Worm (Caenorhabditis elegans) whole organism, L4 larva: ENCODE results near the gene srbc-19.

ENCODE experiments used
- T20F7.1 ChIP-seq: fragments of 200-800 bp; sonication (Bioruptor generic); optimal IDR thresholded peaks from 2 replicates; lab custom pipeline; 2018; ENCODE audit warnings: mild to moderate bottlenecking, missing genetic modification characterization, missing compliant biosample characterization
- ceh-32 ChIP-seq: sonication (generic microtip); optimal IDR thresholded peaks from 2 replicates; lab custom pipeline; 2016; ENCODE audit warnings: mild to moderate bottlenecking, missing genetic modification characterization, missing compliant biosample characterization; ENCODE audit not compliant: poor library complexity
- fkh-10 ChIP-seq: fragments of 150-350 bp; optimal IDR thresholded peaks from 2 replicates; lab custom pipeline; 2014; ENCODE audit warnings: missing biosample characterization, missing genetic modification reagents, missing genetic modification characterization
- nhr-11 ChIP-seq: fragments of 150-350 bp; optimal IDR thresholded peaks from 2 replicates; lab custom pipeline; 2014; ENCODE audit warnings: missing biosample characterization, missing genetic modification characterization
- unc-62 ChIP-seq, 3 experiments: fragments of 150-350 bp in 1 of 3; sonication (generic microtip); optimal IDR thresholded peaks in 2 of 3; peaks in 1 of 3; 1 replicate in 1 of 3; 2 replicates in 2 of 3; lab custom pipeline; 2014 to 2017; ENCODE audit warnings: missing biosample characterization in 3 of 3, missing genetic modification characterization in 3 of 3, missing genetic modification reagents in 3 of 3, missing genotype in 1 of 3

DNA sequence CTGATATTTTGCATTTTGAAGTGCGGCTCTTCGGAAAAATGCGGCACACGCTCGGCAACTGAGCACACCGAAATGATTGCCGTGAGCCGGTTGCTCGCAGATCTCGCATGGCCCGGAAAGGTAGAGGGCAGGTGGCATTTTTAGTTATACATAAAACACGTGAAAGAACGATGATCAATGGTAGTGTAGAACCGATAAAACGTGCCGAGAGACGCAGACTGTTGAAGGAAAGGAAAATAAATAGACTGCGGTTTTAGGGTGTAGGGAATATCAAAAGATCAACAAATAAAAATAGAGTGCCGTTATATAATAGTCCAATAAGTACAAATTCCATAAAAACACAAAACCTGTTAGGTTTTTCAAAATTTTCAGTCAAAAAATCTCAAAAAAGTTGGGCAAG lies 45.4 kb upstream of the srbc-19 start, which contains the start of gene nhr-133:
- no peak for TF ChIP-seq ceh-32
- no peak for TF ChIP-seq nhr-11 (tag; lab: Kevin White, UChicago)
- no peak for TF ChIP-seq fkh-10 (GFP tag; lab: Kevin White, UChicago)
- no peak for TF ChIP-seq unc-62 (GFP tag; optimal IDR thresholded peaks at IDR 0.05 in 1 of 2; lab: Kevin White, UChicago)
- no peak for TF ChIP-seq unc-62 (tag; optimal IDR thresholded peaks at IDR 0.05; lab: Kevin White, UChicago)
- TF ChIP-seq T20F7.1 (GFP tag; lab: Kevin White, UChicago): no peak
